Fruit fly (Drosophila melanogaster) whole organism, embryonic: ENCODE data around the gene Gr89a.

ENCODE experiments used
- Antp ChIP-seq: fragments of 200-800 bp; sonication (Bioruptor generic); optimal IDR thresholded peaks from 3 replicates; lab custom pipeline; 2016; ENCODE audit warnings: missing biosample characterization, missing genetic modification characterization
- CG10431 ChIP-seq: fragments of 200-800 bp; sonication (Bioruptor generic); optimal IDR thresholded peaks from 3 replicates; lab custom pipeline; 2018; ENCODE audit warnings: missing biosample characterization, mild to moderate bottlenecking, missing genetic modification characterization
- CG12236 ChIP-seq: fragments of 200-800 bp; sonication (Bioruptor generic); optimal IDR thresholded peaks from 2 replicates; lab custom pipeline; 2016; ENCODE audit warnings: missing biosample characterization, missing genetic modification characterization
- CG12744 ChIP-seq: fragments of 200-800 bp; sonication (Bioruptor generic); optimal IDR thresholded peaks from 2 replicates; lab custom pipeline; 2016; ENCODE audit warnings: missing biosample characterization, missing genetic modification characterization
- CG13123 ChIP-seq: fragments of 200-800 bp; sonication (Bioruptor generic); optimal IDR thresholded peaks from 2 replicates; lab custom pipeline; 2016; ENCODE audit warnings: missing biosample characterization, missing genetic modification characterization
- CG14860 ChIP-seq: fragments of 200-800 bp; sonication (Bioruptor generic); IDR thresholded peaks from 3 replicates; pipeline ENCODE4 v1.3.6; 2022; ENCODE audit warnings: missing biosample characterization, missing genetic modification characterization; ENCODE audit not compliant: partially characterized antibody
- CG1529 ChIP-seq: fragments of 200-800 bp; sonication (Bioruptor generic); optimal IDR thresholded peaks from 3 replicates; lab custom pipeline; 2018; ENCODE audit warnings: missing biosample characterization, missing genetic modification characterization
- CG15514 ChIP-seq: fragments of 200-800 bp; sonication (Bioruptor generic); optimal IDR thresholded peaks from 3 replicates; lab custom pipeline; 2017; ENCODE audit warnings: missing biosample characterization, missing genetic modification characterization, mild to moderate bottlenecking, moderate library complexity, missing genetic modification reagents
- CG16779 ChIP-seq: fragments of 200-800 bp; sonication (Bioruptor generic); IDR thresholded peaks from 2 replicates; pipeline ENCODE4 v1.3.6; 2022; ENCODE audit warnings: missing biosample characterization, missing genetic modification characterization
- CG17802 ChIP-seq: fragments of 200-800 bp; sonication (Bioruptor generic); optimal IDR thresholded peaks from 2 replicates; lab custom pipeline; 2018; ENCODE audit warnings: missing biosample characterization, mild to moderate bottlenecking, missing genetic modification characterization, moderate library complexity
- CG2712 ChIP-seq: fragments of 200-800 bp; optimal IDR thresholded peaks from 3 replicates; lab custom pipeline; 2019; ENCODE audit warnings: missing biosample characterization, mild to moderate bottlenecking, missing genetic modification characterization, moderate library complexity
- CG5953 ChIP-seq: fragments of 200-800 bp; sonication (Bioruptor generic); IDR thresholded peaks from 2 replicates; pipeline ENCODE4 v1.3.6; 2022; ENCODE audit warnings: missing biosample characterization, missing genetic modification characterization
- CG7839 ChIP-seq: fragments of 200-800 bp; sonication (Bioruptor generic); optimal IDR thresholded peaks from 3 replicates; lab custom pipeline; 2018; ENCODE audit warnings: missing biosample characterization, mild to moderate bottlenecking, missing genetic modification characterization, moderate library complexity
- Dref ChIP-seq: fragments of 200-800 bp; sonication (Bioruptor generic); IDR thresholded peaks from 2 replicates; pipeline ENCODE4 v1.3.6; 2022; ENCODE audit warnings: missing biosample characterization, missing genetic modification characterization
- E2f2 ChIP-seq: fragments of 200-800 bp; sonication (Bioruptor generic); IDR thresholded peaks from 2 replicates; pipeline ENCODE4 v1.3.6; 2022; ENCODE audit warnings: missing biosample characterization, missing genetic modification characterization
- GATAe ChIP-seq: fragments of 200-800 bp; sonication (Bioruptor generic); conservative IDR thresholded peaks from 2 replicates; pipeline ENCODE4 v1.3.6; 2022; ENCODE audit warnings: missing biosample characterization, missing genetic modification characterization
- Hmr ChIP-seq: fragments of 200-800 bp; sonication (Bioruptor generic); optimal IDR thresholded peaks from 3 replicates; lab custom pipeline; 2017; ENCODE audit warnings: mild to moderate bottlenecking, missing biosample characterization, missing genetic modification reagents, missing genetic modification characterization
- Hr3 ChIP-seq: fragments of 200-800 bp; sonication (Bioruptor generic); optimal IDR thresholded peaks from 3 replicates; lab custom pipeline; 2016; ENCODE audit warnings: missing biosample characterization, missing genetic modification characterization
- MTF-1 ChIP-seq: fragments of 200-800 bp; sonication (Bioruptor generic); optimal IDR thresholded peaks from 2 replicates; lab custom pipeline; 2018; ENCODE audit warnings: missing biosample characterization, mild to moderate bottlenecking, missing genetic modification characterization, borderline replicate concordance
- Max ChIP-seq: fragments of 200-800 bp; sonication (Bioruptor generic); optimal IDR thresholded peaks from 2 replicates; lab custom pipeline; 2016; ENCODE audit warnings: missing biosample characterization, mild to moderate bottlenecking, missing genetic modification characterization
- Nf-YA ChIP-seq: fragments of 200-800 bp; sonication (Bioruptor generic); IDR thresholded peaks from 2 replicates; pipeline ENCODE4 v1.3.6; 2022; ENCODE audit warnings: missing biosample characterization, missing genetic modification characterization
- NfI ChIP-seq: fragments of 200-800 bp; sonication (Bioruptor generic); optimal IDR thresholded peaks from 3 replicates; lab custom pipeline; 2018; ENCODE audit warnings: missing biosample characterization, mild to moderate bottlenecking, missing genetic modification characterization, moderate library complexity
- Optix ChIP-seq: fragments of 200-800 bp; sonication (Bioruptor generic); IDR thresholded peaks from 3 replicates; pipeline ENCODE4 v1.3.6; 2022; ENCODE audit warnings: missing biosample characterization, missing genetic modification characterization
- Pdp1 ChIP-seq, 2 experiments: fragments of 200-800 bp; sonication (Bioruptor generic); optimal IDR thresholded peaks; 3 replicates each; lab custom pipeline; 2016; ENCODE audit warnings: missing biosample characterization in 2 of 2, missing genetic modification characterization in 2 of 2, mild to moderate bottlenecking in 1 of 2, moderate library complexity in 1 of 2
- Ssrp ChIP-seq: fragments of 200-800 bp; sonication (Bioruptor generic); optimal IDR thresholded peaks from 2 replicates; lab custom pipeline; 2018; ENCODE audit warnings: missing biosample characterization, mild to moderate bottlenecking, missing genetic modification characterization, moderate library complexity
- ab ChIP-seq: fragments of 200-800 bp; sonication (Bioruptor generic); optimal IDR thresholded peaks from 2 replicates; lab custom pipeline; 2016; ENCODE audit warnings: missing biosample characterization, missing genetic modification characterization
- bsh ChIP-seq, 2 experiments: fragments of 200-800 bp; sonication (Bioruptor generic); optimal IDR thresholded peaks; 2 replicates each; lab custom pipeline; 2017 to 2018; ENCODE audit warnings: mild to moderate bottlenecking in 2 of 2, missing biosample characterization in 2 of 2, missing genetic modification characterization in 2 of 2, moderate library complexity in 1 of 2
- chm ChIP-seq: fragments of 200-800 bp; sonication (Bioruptor generic); IDR thresholded peaks from 2 replicates; pipeline ENCODE4 v1.3.6; 2022; ENCODE audit warnings: missing biosample characterization, missing genetic modification characterization
- cwo ChIP-seq: fragments of 200-800 bp; sonication (Bioruptor generic); optimal IDR thresholded peaks from 3 replicates; lab custom pipeline; 2017; ENCODE audit warnings: missing biosample characterization, missing genetic modification characterization, mild to moderate bottlenecking, moderate library complexity, missing genetic modification reagents
- danr ChIP-seq: fragments of 200-800 bp; sonication (Bioruptor generic); IDR thresholded peaks from 2 replicates; pipeline ENCODE4 v1.3.6; 2022; ENCODE audit warnings: missing biosample characterization, missing genetic modification characterization
- dimm ChIP-seq: fragments of 200-800 bp; sonication (Bioruptor generic); IDR thresholded peaks from 2 replicates; pipeline ENCODE4 v1.3.6; 2022; ENCODE audit warnings: missing biosample characterization, missing genetic modification characterization
- fd64A ChIP-seq: fragments of 200-800 bp; sonication (Bioruptor generic); optimal IDR thresholded peaks from 3 replicates; lab custom pipeline; 2018; ENCODE audit warnings: missing biosample characterization, mild to moderate bottlenecking, missing genetic modification characterization
- ftz-f1 ChIP-seq: fragments of 200-800 bp; sonication (Bioruptor generic); optimal IDR thresholded peaks from 2 replicates; lab custom pipeline; 2016; ENCODE audit warnings: missing biosample characterization, missing genetic modification characterization
- jumu ChIP-seq: fragments of 200-800 bp; sonication (Bioruptor generic); optimal IDR thresholded peaks from 3 replicates; lab custom pipeline; 2016; ENCODE audit warnings: missing biosample characterization, missing genetic modification characterization
- lab ChIP-seq: fragments of 200-800 bp; sonication (Bioruptor generic); optimal IDR thresholded peaks from 3 replicates; lab custom pipeline; 2017; ENCODE audit warnings: missing biosample characterization, missing genetic modification characterization, mild to moderate bottlenecking, moderate library complexity, missing genetic modification reagents
- lola ChIP-seq, 3 experiments: fragments of >200 bp in 2 of 3; fragments of 200-800 bp in 1 of 3; sonication (Bioruptor generic) in 1 of 3; optimal IDR thresholded peaks; 2 replicates each; lab custom pipeline; 2017 to 2019; ENCODE audit warnings: missing biosample characterization in 3 of 3, missing genetic modification characterization in 3 of 3, mild to moderate bottlenecking in 1 of 3, moderate library complexity in 1 of 3
- nerfin-1 ChIP-seq: fragments of 200-800 bp; sonication (Bioruptor generic); optimal IDR thresholded peaks from 3 replicates; lab custom pipeline; 2019; ENCODE audit warnings: missing biosample characterization, mild to moderate bottlenecking, missing genetic modification characterization, moderate library complexity
- nom ChIP-seq: fragments of 200-800 bp; sonication (Bioruptor generic); optimal IDR thresholded peaks from 2 replicates; lab custom pipeline; 2017; ENCODE audit warnings: missing biosample characterization, missing genetic modification characterization, mild to moderate bottlenecking, moderate library complexity, missing genetic modification reagents
- otp ChIP-seq: fragments of 200-800 bp; sonication (Bioruptor generic); IDR thresholded peaks from 3 replicates; pipeline ENCODE4, ENCODE4 v1.3.6; 2022; ENCODE audit warnings: missing biosample characterization, missing genetic modification characterization
- pho ChIP-seq: fragments of 200-800 bp; sonication (Bioruptor generic); optimal IDR thresholded peaks from 2 replicates; lab custom pipeline; 2016; ENCODE audit warnings: missing biosample characterization, missing genetic modification characterization
- phol ChIP-seq: fragments of 200-800 bp; sonication (Bioruptor generic); optimal IDR thresholded peaks from 3 replicates; lab custom pipeline; 2018; ENCODE audit warnings: missing biosample characterization, mild to moderate bottlenecking, missing genetic modification characterization, moderate library complexity
- ranshi ChIP-seq: fragments of 200-800 bp; sonication (Bioruptor generic); IDR thresholded peaks from 2 replicates; pipeline ENCODE4 v1.3.6; 2022; ENCODE audit warnings: missing biosample characterization, missing genetic modification characterization
- sc ChIP-seq, 3 experiments: fragments of >200 bp in 2 of 3; fragments of 200-800 bp in 1 of 3; sonication (Bioruptor generic) in 1 of 3; optimal IDR thresholded peaks; 2 replicates in 2 of 3; 3 replicates in 1 of 3; lab custom pipeline; 2017; ENCODE audit warnings: mild to moderate bottlenecking in 1 of 3, missing biosample characterization in 1 of 3, missing genetic modification characterization in 1 of 3, missing genetic modification reagents in 1 of 3
- sd ChIP-seq: fragments of 200-800 bp; sonication (Bioruptor generic); optimal IDR thresholded peaks from 3 replicates; lab custom pipeline; 2018; ENCODE audit warnings: missing biosample characterization, mild to moderate bottlenecking, missing genetic modification characterization, moderate library complexity
- sim ChIP-seq: fragments of 200-800 bp; sonication (Bioruptor generic); IDR thresholded peaks from 2 replicates; pipeline ENCODE4 v1.3.6; 2022; ENCODE audit warnings: missing biosample characterization, missing genetic modification characterization
- slbo ChIP-seq: fragments of 200-800 bp; sonication (Bioruptor generic); IDR thresholded peaks from 2 replicates; pipeline ENCODE4 v1.3.6; 2022; ENCODE audit warnings: missing biosample characterization, missing genetic modification characterization
- slp2 ChIP-seq: fragments of 200-800 bp; sonication (Bioruptor generic); optimal IDR thresholded peaks from 2 replicates; lab custom pipeline; 2016; ENCODE audit warnings: missing biosample characterization, missing genetic modification characterization
- sna ChIP-seq: fragments of 200-800 bp; sonication (Bioruptor generic); IDR thresholded peaks from 2 replicates; pipeline ENCODE4 v1.3.6; 2022; ENCODE audit warnings: missing biosample characterization, missing genetic modification characterization; ENCODE audit not compliant: partially characterized antibody
- tna ChIP-seq: fragments of 200-800 bp; sonication (Bioruptor generic); IDR thresholded peaks from 2 replicates; pipeline ENCODE4 v1.3.6; 2022; ENCODE audit warnings: missing biosample characterization, missing genetic modification characterization; ENCODE audit not compliant: partially characterized antibody
- ttk ChIP-seq: fragments of 200-800 bp; sonication (Bioruptor generic); IDR thresholded peaks from 2 replicates; pipeline ENCODE4 v2.1.2; 2022; ENCODE audit warnings: missing biosample characterization, missing genetic modification characterization

The Gr89a gene

DNA sequence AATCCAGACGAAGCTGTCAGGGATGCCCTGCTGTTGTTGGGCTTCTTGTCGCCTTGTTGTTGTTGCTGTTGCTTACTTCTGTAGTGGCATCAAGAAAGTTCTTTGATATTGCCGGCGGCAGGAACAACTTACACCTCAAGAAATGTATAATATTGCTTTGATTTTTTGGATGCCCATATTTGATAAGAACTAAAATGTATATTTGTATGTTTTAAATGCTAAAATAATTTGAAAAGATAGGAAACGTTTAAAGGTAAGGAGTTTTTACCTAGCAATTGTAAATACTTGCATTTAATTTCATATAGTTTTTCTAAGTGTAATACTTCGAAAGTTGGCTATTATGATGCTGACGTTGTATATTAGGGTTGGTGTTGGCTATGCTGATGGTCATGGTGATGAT is 11.4 kb upstream of the Gr89a start (continued):
- TF ChIP-seq Optix (GFP tag; lab: Robert Waterston, UW) = no peak
- TF ChIP-seq pho = no peak
- peak; percentile 40 for TF ChIP-seq Ssrp (tag; lab: Kevin White, UChicago)
- no peak for TF ChIP-seq fd64A (GFP tag; lab: Kevin White, UChicago)
- peak; percentile 7 for TF ChIP-seq cwo (GFP tag; lab: Kevin White, UChicago)
- no peak for TF ChIP-seq sc (optimal IDR thresholded peaks at IDR 0.05; lab: Kevin White, UChicago)
- no peak for TF ChIP-seq sc (GFP tag; optimal IDR thresholded peaks at IDR 0.05; lab: Kevin White, UChicago)
- no peak for TF ChIP-seq MTF-1 (GFP tag; lab: Kevin White, UChicago)
- peak; percentile 2 for TF ChIP-seq CG15514
- TF ChIP-seq ab = no peak
- TF ChIP-seq CG2712 (tag; lab: Kevin White, UChicago) = peak; percentile 64
- TF ChIP-seq CG12744 (GFP tag; lab: Kevin White, UChicago) = no peak
- no peak for TF ChIP-seq Dref (GFP tag; lab: Robert Waterston, UW)
- no peak for TF ChIP-seq nom (GFP tag; lab: Kevin White, UChicago)
- TF ChIP-seq NfI (GFP tag; lab: Kevin White, UChicago) = no peak
- no peak for TF ChIP-seq danr
- no peak for TF ChIP-seq sim (GFP tag; lab: Robert Waterston, UW)
- no peak for TF ChIP-seq ftz-f1 (GFP tag; lab: Kevin White, UChicago)
- TF ChIP-seq CG10431 = no peak
- TF ChIP-seq ttk (GFP tag; lab: Robert Waterston, UW) = no peak
- no peak for TF ChIP-seq Hr3 (GFP tag; lab: Kevin White, UChicago)
- TF ChIP-seq sd (tag; lab: Kevin White, UChicago) = no peak
- TF ChIP-seq CG16779 (GFP tag; lab: Robert Waterston, UW) = no peak
- TF ChIP-seq ranshi (GFP tag; lab: Robert Waterston, UW) = no peak
- TF ChIP-seq CG14860 = no peak
- TF ChIP-seq lola (GFP tag; optimal IDR thresholded peaks at IDR 0.05; lab: Kevin White, UChicago) = peak in 1 of 3 experiments; percentile 49
- no peak; the same call in 1 of the 2 replicates for TF ChIP-seq slbo (GFP tag; lab: Robert Waterston, UW)
- no peak for TF ChIP-seq Max
- no peak for TF ChIP-seq CG12236 (GFP tag; lab: Kevin White, UChicago)
- peak; percentile 5 for TF ChIP-seq CG1529 (GFP tag; lab: Kevin White, UChicago)
- TF ChIP-seq CG5953 (GFP tag; lab: Robert Waterston, UW) = no peak
- TF ChIP-seq dimm (GFP tag; lab: Robert Waterston, UW) = no peak
- no peak for TF ChIP-seq chm (GFP tag; lab: Robert Waterston, UW)
- TF ChIP-seq sna (GFP tag; lab: Robert Waterston, UW) = no peak
- no peak for TF ChIP-seq CG17802 (tag; lab: Kevin White, UChicago)
- TF ChIP-seq Pdp1 (GFP tag; optimal IDR thresholded peaks at IDR 0.05; lab: Kevin White, UChicago) = no peak
- no peak for TF ChIP-seq Antp (GFP tag; lab: Kevin White, UChicago)
- peak; percentile 40 for TF ChIP-seq Hmr (GFP tag; lab: Kevin White, UChicago)
- TF ChIP-seq nerfin-1 (tag; lab: Kevin White, UChicago) = peak; percentile 30
- TF ChIP-seq E2f2 (GFP tag; lab: Robert Waterston, UW) = no peak
- peak; percentile 60 for TF ChIP-seq CG7839 (tag; lab: Kevin White, UChicago)
- peak in 1 of 2 experiments; percentile 69 for TF ChIP-seq bsh (GFP tag; optimal IDR thresholded peaks at IDR 0.05; lab: Kevin White, UChicago)
- no peak for TF ChIP-seq Nf-YA
- peak; percentile 56 for TF ChIP-seq lab (GFP tag; lab: Kevin White, UChicago)
- TF ChIP-seq CG13123 = no peak
- TF ChIP-seq phol (tag; lab: Kevin White, UChicago) = peak; percentile 59
- no peak for TF ChIP-seq GATAe (GFP tag; lab: Robert Waterston, UW)
- TF ChIP-seq jumu (GFP tag; lab: Kevin White, UChicago) = no peak
- no peak for TF ChIP-seq otp (GFP tag; lab: Robert Waterston, UW)
- TF ChIP-seq tna (GFP tag; lab: Robert Waterston, UW) = no peak
- no peak for TF ChIP-seq slp2 (GFP tag; lab: Kevin White, UChicago)
